Worm (Caenorhabditis elegans): ENCODE results near the gene dlc-3.

Gene dlc-3

ce11 chrIV:16399776-16400368, 32.2 kb upstream of the dlc-3 start, which contains the start of gene Y65A5A.1 (continued):
- TF ChIP-seq dve-1 (tag; optimal IDR thresholded peaks at IDR 0.05; ENCODE audit: insufficient read depth) (peak; percentile 50), mes-2 (tag; optimal IDR thresholded peaks at IDR 0.05; ENCODE audit: poor library complexity, severe bottlenecking) (peak; percentile 49), lin-39 (tag; optimal IDR thresholded peaks at IDR 0.05) (no peak), ceh-82 (tag; optimal IDR thresholded peaks at IDR 0.05) (no peak), Y5F2A.4 (GFP tag; optimal IDR thresholded peaks at IDR 0.05) (no peak), ceh-28 (tag; optimal IDR thresholded peaks at IDR 0.05) (no peak), nhr-10 (tag; optimal IDR thresholded peaks at IDR 0.05) (no peak), F26F4.8 (GFP tag; conservative IDR thresholded peaks at IDR 0.05) (peak; percentile 81), hlh-11 (tag; optimal IDR thresholded peaks at IDR 0.05) (no peak), spr-3 (GFP tag; optimal IDR thresholded peaks at IDR 0.05) (no peak), zfp-3 (GFP tag; conservative IDR thresholded peaks at IDR 0.05) (0 out of 2 replicates have a peak, but pooled peaks have one; percentile 31), nhr-11 (tag; optimal IDR thresholded peaks at IDR 0.05) (no peak), egl-43 (GFP tag; IDR thresholded peaks at IDR 0.05) (peak; percentile 84), ceh-20 (GFP tag; IDR thresholded peaks at IDR 0.05) (no peak), dmd-9 (GFP tag; IDR thresholded peaks at IDR 0.05) (peak; percentile 53; the same call in 1 of the 2 replicates), mep-1 (tag; optimal IDR thresholded peaks at IDR 0.05) (peak; percentile 35), dpl-1 (GFP tag; optimal IDR thresholded peaks at IDR 0.05) (no peak), lin-1 (GFP tag; IDR thresholded peaks at IDR 0.05) (no peak), F37D6.2 (tag; optimal IDR thresholded peaks at IDR 0.05) (no peak), ZK546.5 (tag; optimal IDR thresholded peaks at IDR 0.05) (no peak), lin-13 (GFP tag; optimal IDR thresholded peaks at IDR 0.05) (peak; percentile 12), lin-15B (tag; optimal IDR thresholded peaks at IDR 0.05) (no peak), fkh-10 (GFP tag; optimal IDR thresholded peaks at IDR 0.05) (no peak), tra-1 (GFP tag; IDR thresholded peaks at IDR 0.05) (0 out of 2 replicates have a peak, but pooled peaks have one; percentile 17), snpc-4 (tag; optimal IDR thresholded peaks at IDR 0.05) (no peak), unc-39 (tag; optimal IDR thresholded peaks at IDR 0.05) (no peak), zip-11 (GFP tag; IDR thresholded peaks at IDR 0.05) (no peak), dmd-6 (GFP tag; IDR thresholded peaks at IDR 0.05) (peak; percentile 30; the same call in 1 of the 2 replicates)

ce11 chrIV:16400412-16401381, 31.3 kb upstream of the dlc-3 start:
- peak; percentile 40 for TF ChIP-seq hlh-11 (tag; optimal IDR thresholded peaks at IDR 0.05)
- TF ChIP-seq nhr-102 (tag; optimal IDR thresholded peaks at IDR 0.05): peak; percentile 69
- TF ChIP-seq mdt-29 (GFP tag; IDR thresholded peaks at IDR 0.05): peak; percentile 61
- TF ChIP-seq dmd-8 (GFP tag; IDR thresholded peaks at IDR 0.05): peak; percentile 96
- no peak for TF ChIP-seq T20F7.1 (GFP tag; optimal IDR thresholded peaks at IDR 0.05)
- TF ChIP-seq mep-1 (tag; optimal IDR thresholded peaks at IDR 0.05): peak; percentile 16
- peak; percentile 30 for TF ChIP-seq nhr-28 (tag; optimal IDR thresholded peaks at IDR 0.05)
- TF ChIP-seq ama-1 (optimal IDR thresholded peaks at IDR 0.05): no peak
- TF ChIP-seq set-16 (GFP tag; IDR thresholded peaks at IDR 0.05): no peak
- no peak for TF ChIP-seq lin-39 (tag; optimal IDR thresholded peaks at IDR 0.05)
- TF ChIP-seq ceh-32 (tag; optimal IDR thresholded peaks at IDR 0.05; ENCODE audit: poor library complexity): no peak
- TF ChIP-seq php-3 (GFP tag; IDR thresholded peaks at IDR 0.05): 0 out of 2 replicates have a peak, but pooled peaks have one; percentile 23
- peak; percentile 68 for TF ChIP-seq T26A8.4 (GFP tag; IDR thresholded peaks at IDR 0.05)
- TF ChIP-seq duxl-1 (tag; optimal IDR thresholded peaks at IDR 0.05; ENCODE audit: poor library complexity): peak; percentile 19
- no peak for TF ChIP-seq dmd-9 (GFP tag; IDR thresholded peaks at IDR 0.05)
- TF ChIP-seq dve-1 (tag; optimal IDR thresholded peaks at IDR 0.05; ENCODE audit: insufficient read depth): peak; percentile 38
- TF ChIP-seq unc-39 (tag; optimal IDR thresholded peaks at IDR 0.05): no peak
- TF ChIP-seq nhr-6 (tag; optimal IDR thresholded peaks at IDR 0.05): peak; percentile 48
- no peak for TF ChIP-seq dpl-1 (GFP tag; optimal IDR thresholded peaks at IDR 0.05)
- TF ChIP-seq mxl-2 (GFP tag; conservative IDR thresholded peaks at IDR 0.05): 0 out of 2 replicates have a peak, but pooled peaks have one; percentile 33
- peak; percentile 71 to 86; a peak in 2 of 4 replicates for TF ChIP-seq madf-5 (GFP tag; IDR thresholded peaks at IDR 0.05)
- TF ChIP-seq nhr-237 (tag; optimal IDR thresholded peaks at IDR 0.05): no peak
- TF ChIP-seq lin-1 (GFP tag; IDR thresholded peaks at IDR 0.05): no peak
- TF ChIP-seq Y48G9A.11 (GFP tag; IDR thresholded peaks at IDR 0.05): peak; percentile 54; the same call in 1 of the 2 replicates
- no peak for TF ChIP-seq lin-15B (tag; optimal IDR thresholded peaks at IDR 0.05)
- TF ChIP-seq ceh-44 (GFP tag; IDR thresholded peaks at IDR 0.05): 0 out of 2 replicates have a peak, but pooled peaks have one; percentile 11
- TF ChIP-seq gei-8 (GFP tag; optimal IDR thresholded peaks at IDR 0.05): peak; percentile 85

Measured in whole organism, L4 larva.